Fruit fly (Drosophila melanogaster): ENCODE data around the gene CG10472.

The CG10472 gene

dm6 chr3L:6054803-6055202 lies 7.9 kb downstream of the CG10472 start, which contains the start of gene tant (continued):
- TF ChIP-seq CG17912 (GFP tag; optimal IDR thresholded peaks at IDR 0.05): no peak
- peak; percentile 51 for TF ChIP-seq MBD-R2 (GFP tag; IDR thresholded peaks at IDR 0.05)
- no peak for TF ChIP-seq D19A (tag; optimal IDR thresholded peaks at IDR 0.05)
- no peak for TF ChIP-seq odd (GFP tag; optimal IDR thresholded peaks at IDR 0.05)
- no peak for TF ChIP-seq CG7928 (GFP tag; optimal IDR thresholded peaks at IDR 0.05)
- TF ChIP-seq rib (GFP tag; IDR thresholded peaks at IDR 0.05): no peak
- TF ChIP-seq CG4424 (GFP tag; optimal IDR thresholded peaks at IDR 0.05): no peak
- TF ChIP-seq CG34376 (GFP tag; optimal IDR thresholded peaks at IDR 0.05): no peak
- no peak for TF ChIP-seq sc (optimal IDR thresholded peaks at IDR 0.05)
- TF ChIP-seq sc (GFP tag; optimal IDR thresholded peaks at IDR 0.05): no peak
- TF ChIP-seq sd (tag; optimal IDR thresholded peaks at IDR 0.05): no peak
- TF ChIP-seq CG4404 (GFP tag; IDR thresholded peaks at IDR 0.05): no peak
- no peak for TF ChIP-seq Six4 (GFP tag; optimal IDR thresholded peaks at IDR 0.05)
- TF ChIP-seq CG2120 (GFP tag; optimal IDR thresholded peaks at IDR 0.05): peak; percentile 16
- no peak for TF ChIP-seq CG12769 (tag; optimal IDR thresholded peaks at IDR 0.05)
- no peak for TF ChIP-seq CG32767 (GFP tag; IDR thresholded peaks at IDR 0.05)
- TF ChIP-seq sqz (GFP tag; optimal IDR thresholded peaks at IDR 0.05): no peak
- TF ChIP-seq CG15073 (GFP tag; optimal IDR thresholded peaks at IDR 0.05): no peak
- no peak for TF ChIP-seq H2.0 (GFP tag; IDR thresholded peaks at IDR 0.05)
- TF ChIP-seq CG12155 (GFP tag; optimal IDR thresholded peaks at IDR 0.05): no peak
- no peak for TF ChIP-seq CG11723 (GFP tag; optimal IDR thresholded peaks at IDR 0.05)
- no peak for TF ChIP-seq Hr78 (GFP tag; optimal IDR thresholded peaks at IDR 0.05)
- TF ChIP-seq nerfin-2 (GFP tag; IDR thresholded peaks at IDR 0.05; ENCODE audit: partially characterized antibody): peak; percentile 82
- no peak for TF ChIP-seq pnt (GFP tag; optimal IDR thresholded peaks at IDR 0.05)
- TF ChIP-seq CG33213 (GFP tag; optimal IDR thresholded peaks at IDR 0.05): peak; percentile 64

dm6 chr3L:6054343-6054742 lies 8.4 kb downstream of the CG10472 start, which contains the start of gene Jon65Ai:
TSS of gene Jon65Ai (minus strand) at chr3L:6054443.
- TF ChIP-seq CG12071 (GFP tag; optimal IDR thresholded peaks at IDR 0.05) (no peak), CG18764 (GFP tag; optimal IDR thresholded peaks at IDR 0.05) (no peak), CG33557 (GFP tag; optimal IDR thresholded peaks at IDR 0.05) (no peak), CG2889 (GFP tag; IDR thresholded peaks at IDR 0.05) (no peak)

- no peak for TF ChIP-seq ttk (GFP tag; IDR thresholded peaks at IDR 0.05)
- TF ChIP-seq bsh (GFP tag; optimal IDR thresholded peaks at IDR 0.05): no peak
- no peak for TF ChIP-seq CG3163 (GFP tag; optimal IDR thresholded peaks at IDR 0.05)
- TF ChIP-seq CG11247 (GFP tag; IDR thresholded peaks at IDR 0.05): no peak
- no peak for TF ChIP-seq bab2 (GFP tag; optimal IDR thresholded peaks at IDR 0.05)
- no peak for TF ChIP-seq sens-2 (GFP tag; IDR thresholded peaks at IDR 0.05)
- TF ChIP-seq maf-S (GFP tag; optimal IDR thresholded peaks at IDR 0.05): no peak
- no peak for TF ChIP-seq Oaz (GFP tag; IDR thresholded peaks at IDR 0.05)
- no peak for TF ChIP-seq B-H2 (GFP tag; optimal IDR thresholded peaks at IDR 0.05)
- TF ChIP-seq CG8924 (tag; optimal IDR thresholded peaks at IDR 0.05): no peak
- TF ChIP-seq MTF-1 (GFP tag; optimal IDR thresholded peaks at IDR 0.05; ENCODE audit: borderline replicate concordance): no peak
- TF ChIP-seq CG3838 (GFP tag; optimal IDR thresholded peaks at IDR 0.05): no peak
- no peak for TF ChIP-seq CG43689 (GFP tag; IDR thresholded peaks at IDR 0.05)
- no peak for TF ChIP-seq E2f2 (GFP tag; IDR thresholded peaks at IDR 0.05)
Measured at dm6 chr3L:6052021-6052420, 10.7 kb downstream of the CG10472 start, which contains the start of gene Jon65Aii. TSS of gene Jon65Aii (plus strand) at chr3L:6052321.

Measured in whole organism, embryonic.